Fruit fly (Drosophila melanogaster) whole organism, prepupa: ENCODE data around the gene APC7.

Experiments used
- Blimp-1 ChIP-seq: fragments of 200-800 bp; sonication (Bioruptor generic); optimal IDR thresholded peaks from 3 replicates; lab custom pipeline; 2017; ENCODE audit warnings: missing biosample characterization, missing genetic modification characterization, mild to moderate bottlenecking, moderate library complexity, missing genetic modification reagents
- CG10631 ChIP-seq: fragments of 200-800 bp; sonication (Bioruptor generic); optimal IDR thresholded peaks from 2 replicates; lab custom pipeline; 2016; ENCODE audit warnings: missing biosample characterization, missing genetic modification characterization
- CG11294 ChIP-seq: fragments of 200-800 bp; sonication (Bioruptor generic); IDR thresholded peaks from 2 replicates; pipeline ENCODE4 v1.3.6; 2022; ENCODE audit warnings: missing biosample characterization, missing genetic modification characterization
- CG11762 ChIP-seq: fragments of 200-800 bp; sonication (Bioruptor generic); optimal IDR thresholded peaks from 3 replicates; lab custom pipeline; 2016; ENCODE audit warnings: missing biosample characterization, missing genetic modification characterization; ENCODE audit not compliant: insufficient read depth
- CG11902 ChIP-seq: fragments of 200-800 bp; sonication (Bioruptor generic); optimal IDR thresholded peaks from 3 replicates; lab custom pipeline; 2016; ENCODE audit warnings: missing biosample characterization, missing genetic modification characterization
- CG1621 ChIP-seq: fragments of 200-800 bp; sonication (Bioruptor generic); optimal IDR thresholded peaks from 3 replicates; lab custom pipeline; 2018; ENCODE audit warnings: missing biosample characterization, mild to moderate bottlenecking, missing genetic modification characterization
- CG16779 ChIP-seq: fragments of 200-800 bp; sonication (Bioruptor generic); optimal IDR thresholded peaks from 3 replicates; lab custom pipeline; 2017; ENCODE audit warnings: missing biosample characterization, mild to moderate bottlenecking, missing genetic modification characterization
- CG3032 ChIP-seq: fragments of 200-800 bp; optimal IDR thresholded peaks from 2 replicates; lab custom pipeline; 2019; ENCODE audit warnings: missing biosample characterization, mild to moderate bottlenecking, missing genetic modification characterization, moderate library complexity
- CG34406 ChIP-seq: fragments of 200-800 bp; sonication (Bioruptor generic); optimal IDR thresholded peaks from 3 replicates; lab custom pipeline; 2016; ENCODE audit warnings: missing biosample characterization, missing genetic modification characterization
- CG4318 ChIP-seq: fragments of 200-800 bp; sonication (Bioruptor generic); optimal IDR thresholded peaks from 3 replicates; lab custom pipeline; 2017; ENCODE audit warnings: missing biosample characterization, mild to moderate bottlenecking, missing genetic modification characterization
- CG6276 ChIP-seq: fragments of 200-800 bp; sonication (Bioruptor generic); optimal IDR thresholded peaks from 2 replicates; lab custom pipeline; 2017; ENCODE audit warnings: missing biosample characterization, mild to moderate bottlenecking, missing genetic modification characterization
- CG6808 ChIP-seq: fragments of 200-800 bp; sonication (Bioruptor generic); optimal IDR thresholded peaks from 3 replicates; lab custom pipeline; 2017; ENCODE audit warnings: missing biosample characterization, missing genetic modification characterization, mild to moderate bottlenecking, moderate library complexity, missing genetic modification reagents
- CG6854 ChIP-seq: fragments of 200-800 bp; sonication (Bioruptor generic); optimal IDR thresholded peaks from 2 replicates; lab custom pipeline; 2017; ENCODE audit warnings: missing biosample characterization, mild to moderate bottlenecking, missing genetic modification characterization
- CG8319 ChIP-seq: fragments of 200-800 bp; sonication (Bioruptor generic); optimal IDR thresholded peaks from 3 replicates; lab custom pipeline; 2016; ENCODE audit warnings: missing biosample characterization, missing genetic modification characterization
- CG8632 ChIP-seq: fragments of 200-800 bp; sonication (Bioruptor generic); optimal IDR thresholded peaks from 3 replicates; lab custom pipeline; 2016; ENCODE audit warnings: missing biosample characterization, missing genetic modification characterization
- Eip75B ChIP-seq: fragments of 200-800 bp; sonication (Bioruptor generic); optimal IDR thresholded peaks from 3 replicates; lab custom pipeline; 2016; ENCODE audit warnings: missing biosample characterization, missing genetic modification characterization
- Eip78C ChIP-seq: fragments of 200-800 bp; sonication (Bioruptor generic); peaks from one replicate; lab custom pipeline; 2016; ENCODE audit warnings: missing biosample characterization, missing genetic modification characterization
- Eip93F ChIP-seq: fragments of 200-800 bp; sonication (Bioruptor generic); optimal IDR thresholded peaks from 2 replicates; lab custom pipeline; 2016; ENCODE audit warnings: missing biosample characterization, mild to moderate bottlenecking, missing genetic modification characterization
- Ets21C ChIP-seq: fragments of 200-800 bp; sonication (Bioruptor generic); optimal IDR thresholded peaks from 3 replicates; lab custom pipeline; 2016; ENCODE audit warnings: missing biosample characterization, missing genetic modification characterization
- Ets96B ChIP-seq: fragments of 200-800 bp; optimal IDR thresholded peaks from 2 replicates; lab custom pipeline; 2019; ENCODE audit warnings: missing biosample characterization, mild to moderate bottlenecking, missing genetic modification characterization, moderate library complexity
- Gug ChIP-seq: fragments of 200-800 bp; sonication (Bioruptor generic); IDR thresholded peaks from 2 replicates; pipeline ENCODE4 v1.3.6; 2022; ENCODE audit warnings: missing biosample characterization, missing genetic modification characterization
- Hr38 ChIP-seq: sonication (Bioruptor generic); optimal IDR thresholded peaks from 2 replicates; lab custom pipeline; 2016; ENCODE audit warnings: missing biosample characterization, missing genetic modification characterization
- Lpt ChIP-seq: fragments of 200-800 bp; sonication (Bioruptor generic); optimal IDR thresholded peaks from 3 replicates; lab custom pipeline; 2016; ENCODE audit warnings: missing biosample characterization, missing genetic modification characterization
- Sox102F ChIP-seq: fragments of 200-800 bp; sonication (Bioruptor generic); optimal IDR thresholded peaks from 2 replicates; lab custom pipeline; 2016; ENCODE audit warnings: missing biosample characterization, mild to moderate bottlenecking, missing genetic modification characterization
- Sox14 ChIP-seq: fragments of 200-800 bp; sonication (Bioruptor generic); optimal IDR thresholded peaks from 3 replicates; lab custom pipeline; 2016; ENCODE audit warnings: missing biosample characterization, missing genetic modification characterization
- acj6 ChIP-seq: fragments of 200-800 bp; sonication (Bioruptor generic); optimal IDR thresholded peaks from 3 replicates; lab custom pipeline; 2016; ENCODE audit warnings: missing biosample characterization, missing genetic modification characterization
- cyc ChIP-seq: fragments of 200-800 bp; sonication (Bioruptor generic); optimal IDR thresholded peaks from 3 replicates; lab custom pipeline; 2016; ENCODE audit warnings: missing biosample characterization, missing genetic modification characterization
- dac ChIP-seq: fragments of 200-800 bp; sonication (Bioruptor generic); optimal IDR thresholded peaks from 2 replicates; lab custom pipeline; 2017; ENCODE audit warnings: missing biosample characterization, mild to moderate bottlenecking, missing genetic modification characterization
- eg ChIP-seq: fragments of 200-800 bp; sonication (Bioruptor generic); IDR thresholded peaks from 3 replicates; pipeline ENCODE4 v1.3.6; 2022; ENCODE audit warnings: missing biosample characterization, missing genetic modification characterization
- esn ChIP-seq: fragments of 200-800 bp; sonication (Bioruptor generic); optimal IDR thresholded peaks from 2 replicates; lab custom pipeline; 2016; ENCODE audit warnings: missing biosample characterization, mild to moderate bottlenecking, missing genetic modification characterization, moderate library complexity
- fd59A ChIP-seq: fragments of 200-800 bp; sonication (Bioruptor generic); optimal IDR thresholded peaks from 2 replicates; lab custom pipeline; 2017; ENCODE audit warnings: missing biosample characterization, mild to moderate bottlenecking, missing genetic modification characterization, missing genetic modification reagents
- fd85E ChIP-seq: fragments of 200-800 bp; sonication (Bioruptor generic); optimal IDR thresholded peaks from 3 replicates; lab custom pipeline; 2016; ENCODE audit warnings: missing biosample characterization, missing genetic modification characterization
- fkh ChIP-seq: fragments of 200-800 bp; sonication (Bioruptor generic); optimal IDR thresholded peaks from 3 replicates; lab custom pipeline; 2017; ENCODE audit warnings: missing biosample characterization, mild to moderate bottlenecking, missing genetic modification characterization, moderate library complexity
- lz ChIP-seq: fragments of 200-800 bp; sonication (Bioruptor generic); optimal IDR thresholded peaks from 3 replicates; lab custom pipeline; 2016; ENCODE audit warnings: missing biosample characterization, missing genetic modification characterization
- net ChIP-seq: fragments of 200-800 bp; sonication (Bioruptor generic); optimal IDR thresholded peaks from 3 replicates; lab custom pipeline; 2016; ENCODE audit warnings: missing biosample characterization, missing genetic modification characterization
- pdm3 ChIP-seq: fragments of 200-800 bp; sonication (Bioruptor generic); optimal IDR thresholded peaks from 3 replicates; lab custom pipeline; 2016; ENCODE audit warnings: missing biosample characterization, missing genetic modification characterization
- salr ChIP-seq, 2 experiments: fragments of 200-800 bp; sonication (Bioruptor generic); optimal IDR thresholded peaks; 3 replicates each; lab custom pipeline; 2016 to 2018; ENCODE audit warnings: missing biosample characterization in 2 of 2, missing genetic modification characterization in 2 of 2, mild to moderate bottlenecking in 1 of 2
- ss ChIP-seq, 2 experiments: fragments of 200-800 bp; sonication (Bioruptor generic); optimal IDR thresholded peaks; 2 replicates in 1 of 2; 3 replicates in 1 of 2; lab custom pipeline; 2017 to 2018; ENCODE audit warnings: mild to moderate bottlenecking in 2 of 2, missing biosample characterization in 2 of 2, missing genetic modification characterization in 2 of 2, moderate library complexity in 1 of 2
- svp ChIP-seq: fragments of 200-800 bp; sonication (Bioruptor generic); peaks from one replicate; lab custom pipeline; 2016; ENCODE audit warnings: missing biosample characterization, missing genetic modification characterization

APC7 gene

dm6 chrX:6574488-6574887 is 22.4 kb upstream of the APC7 start (continued):
- peak; percentile 36 for TF ChIP-seq CG34406
- TF ChIP-seq ss (GFP tag; optimal IDR thresholded peaks at IDR 0.05; lab: Kevin White, UChicago) = no peak
- TF ChIP-seq CG6808 (GFP tag; lab: Kevin White, UChicago) = no peak
- TF ChIP-seq salr (GFP tag; optimal IDR thresholded peaks at IDR 0.05; lab: Kevin White, UChicago) = no peak
- TF ChIP-seq Blimp-1 (GFP tag; lab: Kevin White, UChicago) = no peak
- no peak for TF ChIP-seq CG1621 (tag; lab: Kevin White, UChicago)
- TF ChIP-seq dac (GFP tag; lab: Kevin White, UChicago) = peak; percentile 52
- TF ChIP-seq cyc (GFP tag; lab: Kevin White, UChicago) = peak; percentile 64
- TF ChIP-seq pdm3 (GFP tag; lab: Kevin White, UChicago) = peak; percentile 45
- TF ChIP-seq Lpt (GFP tag; lab: Kevin White, UChicago) = peak; percentile 9
- peak; percentile 23 for TF ChIP-seq Sox14
- peak; percentile 36 for TF ChIP-seq CG4318
- peak; percentile 23 for TF ChIP-seq Eip75B (GFP tag; lab: Kevin White, UChicago)
- TF ChIP-seq CG6276 (GFP tag; lab: Kevin White, UChicago) = peak; percentile 28
- TF ChIP-seq CG8319 (GFP tag; lab: Kevin White, UChicago) = no peak
- TF ChIP-seq svp (GFP tag; lab: Kevin White, UChicago) = peak; percentile 84
- no peak for TF ChIP-seq CG6854 (GFP tag; lab: Kevin White, UChicago)
- no peak for TF ChIP-seq Gug (GFP tag; lab: Robert Waterston, UW)
- TF ChIP-seq CG3032 (tag; lab: Kevin White, UChicago) = no peak
- no peak for TF ChIP-seq Hr38 (GFP tag; lab: Kevin White, UChicago)
- peak; percentile 11 for TF ChIP-seq CG8632
- TF ChIP-seq Eip78C (GFP tag; lab: Kevin White, UChicago) = peak; percentile 86
- TF ChIP-seq CG10631 (GFP tag; lab: Kevin White, UChicago) = peak; percentile 10
- no peak for TF ChIP-seq Ets96B (tag; lab: Kevin White, UChicago)
- TF ChIP-seq eg (GFP tag; lab: Robert Waterston, UW) = peak; percentile 77
- no peak for TF ChIP-seq fkh (GFP tag; lab: Kevin White, UChicago)
- TF ChIP-seq acj6 = no peak
- TF ChIP-seq fd59A (GFP tag; lab: Kevin White, UChicago) = no peak
- peak; percentile 62 for TF ChIP-seq lz (GFP tag; lab: Kevin White, UChicago)
- TF ChIP-seq CG11762 (GFP tag; lab: Kevin White, UChicago) = no peak
- no peak for TF ChIP-seq fd85E (GFP tag; lab: Kevin White, UChicago)
- peak; percentile 34; the same call in 1 of the 2 replicates for TF ChIP-seq CG11294

- no peak for TF ChIP-seq esn (GFP tag; lab: Kevin White, UChicago)
- TF ChIP-seq CG11902 (GFP tag; lab: Kevin White, UChicago) = no peak
- TF ChIP-seq Sox14 = no peak
- TF ChIP-seq CG6854 (GFP tag; lab: Kevin White, UChicago) = no peak
- TF ChIP-seq Eip93F (GFP tag; lab: Kevin White, UChicago) = no peak
- TF ChIP-seq Ets21C (GFP tag; lab: Kevin White, UChicago) = no peak
- TF ChIP-seq Gug (GFP tag; lab: Robert Waterston, UW) = no peak
- TF ChIP-seq Blimp-1 (GFP tag; lab: Kevin White, UChicago) = no peak
- no peak for TF ChIP-seq CG8319 (GFP tag; lab: Kevin White, UChicago)
- TF ChIP-seq Hr38 (GFP tag; lab: Kevin White, UChicago) = no peak
- TF ChIP-seq ss (GFP tag; optimal IDR thresholded peaks at IDR 0.05; lab: Kevin White, UChicago) = no peak
- no peak for TF ChIP-seq fkh (GFP tag; lab: Kevin White, UChicago)
- TF ChIP-seq Sox102F = no peak
- no peak for TF ChIP-seq fd85E (GFP tag; lab: Kevin White, UChicago)
- TF ChIP-seq cyc (GFP tag; lab: Kevin White, UChicago) = no peak
- no peak for TF ChIP-seq svp (GFP tag; lab: Kevin White, UChicago)
- TF ChIP-seq net (GFP tag; lab: Kevin White, UChicago) = no peak
- no peak for TF ChIP-seq CG16779 (tag; lab: Kevin White, UChicago)
Measured at dm6 chrX:6588990-6589389, 7.9 kb upstream of the APC7 start, which contains the start of gene CG17717. Gene CG17717, plus strand, starts transcription at chrX:6589290.
